Worm (Caenorhabditis elegans) whole organism, L1 larva: ENCODE results near the gene Y1A5A.1.
A peak's percentile ranks its signal among the peaks of the same experiment; 100 is the strongest.

Source experiments
- C16A3.4 ChIP-seq: fragments of 150-350 bp; optimal IDR thresholded peaks from 2 replicates; lab custom pipeline; 2014; ENCODE audit warnings: missing biosample characterization, missing genetic modification characterization
- C34B4.2 ChIP-seq: sonication (generic microtip); optimal IDR thresholded peaks from 2 replicates; lab custom pipeline; 2017; ENCODE audit warnings: mild to moderate bottlenecking, missing genetic modification characterization, missing compliant biosample characterization
- F16B12.6 ChIP-seq: fragments of 150-350 bp; optimal IDR thresholded peaks from 2 replicates; lab custom pipeline; 2014; ENCODE audit warnings: missing biosample characterization, missing genetic modification characterization
- aha-1 ChIP-seq: fragments of 150-350 bp; optimal IDR thresholded peaks from 2 replicates; lab custom pipeline; 2014; ENCODE audit warnings: missing biosample characterization, missing genetic modification characterization
- ama-1 ChIP-seq: fragments of 150-350 bp; optimal IDR thresholded peaks from 2 replicates; lab custom pipeline; 2014
- blmp-1 ChIP-seq: fragments of 150-350 bp; optimal IDR thresholded peaks from 2 replicates; lab custom pipeline; 2014; ENCODE audit warnings: missing biosample characterization, missing genetic modification characterization
- ceh-63 ChIP-seq: fragments of 200-800 bp; sonication (Bioruptor generic); optimal IDR thresholded peaks from 2 replicates; lab custom pipeline; 2018; ENCODE audit warnings: mild to moderate bottlenecking, missing genetic modification characterization, missing compliant biosample characterization
- ceh-82 ChIP-seq, 3 experiments: fragments of 150-350 bp in 1 of 3; sonication (generic microtip) in 2 of 3; optimal IDR thresholded peaks; 2 replicates each; lab custom pipeline; 2014 to 2017; ENCODE audit warnings: missing biosample characterization in 3 of 3, missing genetic modification characterization in 3 of 3
- dpl-1 ChIP-seq, 3 experiments: fragments of 150-350 bp in 2 of 3; sonication (generic microtip) in 1 of 3; optimal IDR thresholded peaks; 2 replicates each; lab custom pipeline; 2014 to 2017; ENCODE audit warnings: missing biosample characterization in 3 of 3, missing genetic modification characterization in 3 of 3, missing genetic modification reagents in 3 of 3
- efl-1 ChIP-seq, 4 experiments: fragments of 150-350 bp; optimal IDR thresholded peaks in 3 of 4; peaks in 1 of 4; 1 replicate in 1 of 4; 2 replicates in 3 of 4; lab custom pipeline; 2014; ENCODE audit warnings: missing biosample characterization in 2 of 4, missing genetic modification characterization in 2 of 4, missing genetic modification reagents in 2 of 4
- egl-13 ChIP-seq: sonication (generic microtip); optimal IDR thresholded peaks from 2 replicates; lab custom pipeline; 2016; ENCODE audit warnings: missing genotype, missing genetic modification reagents, missing genetic modification characterization, missing compliant biosample characterization
- egl-27 ChIP-seq, 2 experiments: fragments of 150-350 bp in 1 of 2; sonication (generic microtip); optimal IDR thresholded peaks; 3 replicates each; lab custom pipeline; 2017 to 2018; ENCODE audit warnings: missing biosample characterization in 2 of 2, missing genetic modification characterization in 2 of 2, missing genetic modification reagents in 2 of 2
- elt-2 ChIP-seq: sonication (generic microtip); optimal IDR thresholded peaks from 2 replicates; lab custom pipeline; 2016; ENCODE audit warnings: missing genetic modification characterization, mild to moderate bottlenecking, inconsistent platforms, missing compliant biosample characterization, missing genetic modification reagents
- elt-3 ChIP-seq, 6 experiments: fragments of 150-350 bp in 1 of 6; sonication (generic microtip); optimal IDR thresholded peaks; 2 replicates each; lab custom pipeline; 2017 to 2018; ENCODE audit warnings: missing biosample characterization in 6 of 6, missing genetic modification characterization in 6 of 6, inconsistent platforms in 1 of 6
- fkh-4 ChIP-seq: sonication (generic microtip); optimal IDR thresholded peaks from 2 replicates; lab custom pipeline; 2016; ENCODE audit warnings: missing compliant biosample characterization, missing genetic modification characterization, borderline replicate concordance
- fkh-8 ChIP-seq: sonication (generic microtip); optimal IDR thresholded peaks from 2 replicates; lab custom pipeline; 2016; ENCODE audit warnings: mild to moderate bottlenecking, missing genetic modification characterization, missing compliant biosample characterization
- hlh-17 ChIP-seq: fragments of 200-800 bp; sonication (Bioruptor generic); optimal IDR thresholded peaks from 2 replicates; lab custom pipeline; 2018; ENCODE audit warnings: missing genetic modification characterization, mild to moderate bottlenecking, missing compliant biosample characterization, moderate library complexity, borderline replicate concordance
- irx-1 ChIP-seq: sonication (generic microtip); optimal IDR thresholded peaks from 2 replicates; lab custom pipeline; 2016; ENCODE audit warnings: missing genetic modification characterization, missing compliant biosample characterization
- isw-1 ChIP-seq: fragments of 200-800 bp; sonication (Bioruptor generic); IDR thresholded peaks from 2 replicates; pipeline ENCODE4 v1.3.6; 2022; ENCODE audit warnings: missing genetic modification characterization, missing compliant biosample characterization
- jun-1 ChIP-seq: fragments of 150-350 bp; optimal IDR thresholded peaks from 2 replicates; lab custom pipeline; 2014; ENCODE audit warnings: missing biosample characterization, missing genetic modification reagents, missing genetic modification characterization
- lin-14 ChIP-seq: fragments of 200-800 bp; sonication (Bioruptor generic); optimal IDR thresholded peaks from 2 replicates; lab custom pipeline; 2018; ENCODE audit warnings: mild to moderate bottlenecking, missing genetic modification characterization, moderate library complexity, missing compliant biosample characterization
- lin-15B ChIP-seq: fragments of 150-350 bp; sonication (generic microtip); optimal IDR thresholded peaks from 3 replicates; lab custom pipeline; 2014; ENCODE audit warnings: missing biosample characterization, missing genetic modification characterization
- lin-35 ChIP-seq, 2 experiments: fragments of 150-350 bp; optimal IDR thresholded peaks; 2 replicates each; lab custom pipeline; 2014; ENCODE audit warnings: missing biosample characterization in 2 of 2, missing genetic modification characterization in 2 of 2, missing genetic modification reagents in 2 of 2
- lin-39 ChIP-seq: fragments of 150-350 bp; optimal IDR thresholded peaks from 2 replicates; lab custom pipeline; 2014; ENCODE audit warnings: missing biosample characterization, missing genetic modification reagents, missing genetic modification characterization
- lsy-2 ChIP-seq, 2 experiments: fragments of 150-350 bp; optimal IDR thresholded peaks; 2 replicates each; lab custom pipeline; 2014; ENCODE audit warnings: missing biosample characterization in 2 of 2, missing genetic modification characterization in 2 of 2
- mab-9 ChIP-seq: fragments of 200-800 bp; sonication (Bioruptor generic); IDR thresholded peaks from 2 replicates; pipeline ENCODE4 v1.3.6; 2022; ENCODE audit warnings: missing genetic modification reagents, missing genetic modification characterization, missing compliant biosample characterization
- mep-1 ChIP-seq: fragments of 150-350 bp; optimal IDR thresholded peaks from 2 replicates; lab custom pipeline; 2014; ENCODE audit warnings: missing biosample characterization, missing genetic modification characterization
- nhr-11 ChIP-seq: fragments of 150-350 bp; optimal IDR thresholded peaks from 2 replicates; lab custom pipeline; 2014; ENCODE audit warnings: missing biosample characterization, missing genetic modification characterization
- nhr-12 ChIP-seq: sonication (generic microtip); optimal IDR thresholded peaks from 2 replicates; lab custom pipeline; 2017; ENCODE audit warnings: missing biosample characterization, missing genetic modification characterization
- nhr-20 ChIP-seq: sonication (generic microtip); optimal IDR thresholded peaks from 2 replicates; lab custom pipeline; 2016; ENCODE audit warnings: mild to moderate bottlenecking, missing genetic modification characterization, missing compliant biosample characterization
- nhr-47 ChIP-seq: sonication (generic microtip); optimal IDR thresholded peaks from 2 replicates; lab custom pipeline; 2016; ENCODE audit warnings: mild to moderate bottlenecking, missing genetic modification characterization, moderate library complexity, missing compliant biosample characterization
- nhr-71 ChIP-seq: sonication (generic microtip); optimal IDR thresholded peaks from 2 replicates; lab custom pipeline; 2016; ENCODE audit warnings: mild to moderate bottlenecking, missing genetic modification characterization, moderate library complexity, missing compliant biosample characterization
- nhr-76 ChIP-seq: sonication (generic microtip); optimal IDR thresholded peaks from 2 replicates; lab custom pipeline; 2017; ENCODE audit warnings: missing biosample characterization, missing genetic modification characterization
- pag-3 ChIP-seq: sonication (generic microtip); optimal IDR thresholded peaks from 2 replicates; lab custom pipeline; 2017; ENCODE audit warnings: missing genetic modification characterization, mild to moderate bottlenecking, missing compliant biosample characterization, antibody characterized with exemption, borderline replicate concordance; ENCODE audit not compliant: insufficient read depth
- pax-3 ChIP-seq: fragments of 200-800 bp; sonication (Bioruptor generic); optimal IDR thresholded peaks from 2 replicates; lab custom pipeline; 2018; ENCODE audit warnings: mild to moderate bottlenecking, missing genetic modification characterization, moderate library complexity, missing compliant biosample characterization
- rnt-1 ChIP-seq: sonication (generic microtip); optimal IDR thresholded peaks from 2 replicates; lab custom pipeline; 2016; ENCODE audit warnings: mild to moderate bottlenecking, missing genetic modification characterization, moderate library complexity, missing compliant biosample characterization
- snpc-4 ChIP-seq: fragments of 150-350 bp; optimal IDR thresholded peaks from 2 replicates; lab custom pipeline; 2014; ENCODE audit warnings: missing biosample characterization, missing genetic modification characterization
- snu-23 ChIP-seq: sonication (generic microtip); optimal IDR thresholded peaks from 2 replicates; lab custom pipeline; 2016; ENCODE audit warnings: missing genetic modification characterization, missing compliant biosample characterization
- sox-4 ChIP-seq: sonication (generic microtip); optimal IDR thresholded peaks from 2 replicates; lab custom pipeline; 2016; ENCODE audit warnings: missing genetic modification characterization, missing compliant biosample characterization
- swsn-7 ChIP-seq: sonication (generic microtip); optimal IDR thresholded peaks from 2 replicates; lab custom pipeline; 2016; ENCODE audit warnings: missing genetic modification characterization, missing compliant biosample characterization
- unc-130 ChIP-seq: fragments of 150-350 bp; optimal IDR thresholded peaks from 2 replicates; lab custom pipeline; 2017; ENCODE audit warnings: missing biosample characterization, missing genetic modification characterization, inconsistent platforms
- unc-62 ChIP-seq: fragments of 150-350 bp; optimal IDR thresholded peaks from 2 replicates; lab custom pipeline; 2014; ENCODE audit warnings: missing biosample characterization, missing genetic modification reagents, missing genetic modification characterization
- ztf-11 ChIP-seq, 2 experiments: sonication (generic microtip); optimal IDR thresholded peaks; 2 replicates each; lab custom pipeline; 2016 to 2017; ENCODE audit warnings: missing genetic modification characterization in 2 of 2, missing biosample characterization in 1 of 2, missing compliant biosample characterization in 1 of 2
- ztf-4 ChIP-seq: fragments of 150-350 bp; optimal IDR thresholded peaks from 2 replicates; lab custom pipeline; 2014; ENCODE audit warnings: missing biosample characterization, missing genetic modification characterization

Gene Y1A5A.1

ce11 chrIII:4019801-4020200, 33.3 kb upstream of the Y1A5A.1 start, which contains the start of gene snpc-3.4 (continued):
- TF ChIP-seq unc-62 (no peak), lin-39 (tag; lab: Kevin White, UChicago) (peak; percentile 5), hlh-17 (no peak), fkh-4 (tag; lab: Kevin White, UChicago) (no peak)

ce11 chrIII:4018591-4019580, 32.4 kb upstream of the Y1A5A.1 start:
- TF ChIP-seq mab-9 (GFP tag; lab: Robert Waterston, UW), result 0 out of 2 replicates have a peak, but pooled peaks have one; percentile 9
- TF ChIP-seq nhr-47 (tag; lab: Kevin White, UChicago), result peak; percentile 6
- no peak for TF ChIP-seq fkh-8 (tag; lab: Kevin White, UChicago)
- peak in 1 of 2 experiments; percentile 20 for TF ChIP-seq efl-1 (optimal IDR thresholded peaks at IDR 0.05; lab: Kevin White, UChicago)
- peak; percentile 13 to 62 for TF ChIP-seq efl-1 (GFP tag; optimal IDR thresholded peaks at IDR 0.05 in 1 of 2; lab: Kevin White, UChicago)
- no peak for TF ChIP-seq nhr-76 (tag; lab: Kevin White, UChicago)
- TF ChIP-seq nhr-20 (tag; lab: Kevin White, UChicago), result peak; percentile 6
- TF ChIP-seq ceh-82 (tag; optimal IDR thresholded peaks at IDR 0.05; lab: Kevin White, UChicago), result peak in 1 of 3 experiments; percentile 19
- peak in 1 of 2 experiments; percentile 34 for TF ChIP-seq ztf-11 (tag; optimal IDR thresholded peaks at IDR 0.05; lab: Kevin White, UChicago)
- TF ChIP-seq lin-35 (GFP tag; optimal IDR thresholded peaks at IDR 0.05; lab: Kevin White, UChicago), result peak in 1 of 2 experiments; percentile 2
- peak; percentile 38 for TF ChIP-seq rnt-1 (tag; lab: Kevin White, UChicago)
- peak; percentile 22 for TF ChIP-seq elt-2 (tag; lab: Kevin White, UChicago)
- TF ChIP-seq dpl-1 (GFP tag; optimal IDR thresholded peaks at IDR 0.05; lab: Kevin White, UChicago), result peak in 2 of 3 experiments; percentile 7 to 30
- TF ChIP-seq unc-130, result peak; percentile 5
- TF ChIP-seq ama-1 (lab: Kevin White, UChicago), result no peak
- TF ChIP-seq mep-1 (tag; lab: Kevin White, UChicago), result no peak
- no peak for TF ChIP-seq nhr-11 (tag; lab: Kevin White, UChicago)
- TF ChIP-seq lsy-2 (tag; optimal IDR thresholded peaks at IDR 0.05; lab: Kevin White, UChicago), result peak; percentile 4 to 37
- TF ChIP-seq ceh-63, result no peak
- TF ChIP-seq lin-14 (GFP tag; lab: Kevin White, UChicago), result peak; percentile 93
- TF ChIP-seq sox-4 (tag; lab: Kevin White, UChicago), result no peak
- peak; percentile 66 for TF ChIP-seq blmp-1 (tag; lab: Kevin White, UChicago)
- peak; percentile 23 for TF ChIP-seq swsn-7 (tag; lab: Kevin White, UChicago)
- no peak for TF ChIP-seq aha-1 (tag; lab: Kevin White, UChicago)
- no peak for TF ChIP-seq C16A3.4 (tag; lab: Kevin White, UChicago)
- peak; percentile 11 for TF ChIP-seq nhr-71 (tag; lab: Kevin White, UChicago)
- no peak for TF ChIP-seq jun-1 (tag; lab: Kevin White, UChicago)
- TF ChIP-seq F16B12.6 (tag; lab: Kevin White, UChicago), result peak; percentile 4
- TF ChIP-seq snu-23 (GFP tag; lab: Kevin White, UChicago), result peak; percentile 10
- TF ChIP-seq irx-1, result peak; percentile 7

- peak; percentile 89 for TF ChIP-seq lin-14 (GFP tag; lab: Kevin White, UChicago)
- no peak for TF ChIP-seq elt-3 (tag; optimal IDR thresholded peaks at IDR 0.05; lab: Kevin White, UChicago)
- TF ChIP-seq ceh-63, result no peak
- TF ChIP-seq egl-27 (tag; optimal IDR thresholded peaks at IDR 0.05; lab: Kevin White, UChicago), result peak in 1 of 2 experiments; percentile 4
- TF ChIP-seq ceh-82 (tag; optimal IDR thresholded peaks at IDR 0.05; lab: Kevin White, UChicago), result peak; percentile 63 to 81 (median 68)
- peak; percentile 71 for TF ChIP-seq snpc-4 (tag; lab: Kevin White, UChicago)
- TF ChIP-seq lin-15B (tag; lab: Kevin White, UChicago), result no peak
- no peak for TF ChIP-seq pag-3
- TF ChIP-seq isw-1, result peak; percentile 68
- peak; percentile 4 for TF ChIP-seq C16A3.4 (tag; lab: Kevin White, UChicago)
- peak; percentile 37 for TF ChIP-seq snu-23 (GFP tag; lab: Kevin White, UChicago)
- TF ChIP-seq C34B4.2 (tag; lab: Kevin White, UChicago), result no peak
- TF ChIP-seq nhr-12 (tag; lab: Kevin White, UChicago), result no peak
- TF ChIP-seq egl-13 (tag; lab: Kevin White, UChicago), result peak; percentile 29
- peak; percentile 68 for TF ChIP-seq jun-1 (tag; lab: Kevin White, UChicago)
- no peak for TF ChIP-seq blmp-1 (tag; lab: Kevin White, UChicago)
- no peak for TF ChIP-seq ztf-4 (tag; lab: Kevin White, UChicago)
- TF ChIP-seq irx-1, result no peak
- no peak for TF ChIP-seq lin-39 (tag; lab: Kevin White, UChicago)
- TF ChIP-seq pax-3, result no peak
- peak; percentile 75 for TF ChIP-seq mep-1 (tag; lab: Kevin White, UChicago)
Observed at ce11 chrIII:4018095-4018498, 31.6 kb upstream of the Y1A5A.1 start.
